Fruit fly (Drosophila melanogaster) whole organism, embryonic: ENCODE measurements around the gene CG7231.
A peak's percentile ranks its signal among the peaks of the same experiment; 100 is the strongest.

Experiments
- CG10654 ChIP-seq: fragments of 200-800 bp; sonication (Bioruptor generic); optimal IDR thresholded peaks from 2 replicates; lab custom pipeline; 2016; ENCODE audit warnings: missing biosample characterization, missing genetic modification characterization
- CG10959 ChIP-seq: fragments of 200-800 bp; sonication (Bioruptor generic); IDR thresholded peaks from 2 replicates; pipeline ENCODE4 v1.3.6; 2022; ENCODE audit warnings: missing biosample characterization, missing genetic modification characterization
- CG12391 ChIP-seq: fragments of 200-800 bp; sonication (Bioruptor generic); optimal IDR thresholded peaks from 3 replicates; lab custom pipeline; 2018; ENCODE audit warnings: missing biosample characterization, mild to moderate bottlenecking, missing genetic modification characterization, moderate library complexity
- CG12942 ChIP-seq: fragments of 200-800 bp; sonication (Bioruptor generic); optimal IDR thresholded peaks from 3 replicates; lab custom pipeline; 2016; ENCODE audit warnings: missing biosample characterization, missing genetic modification characterization
- CG13287 ChIP-seq: fragments of 200-800 bp; sonication (Bioruptor generic); IDR thresholded peaks from 2 replicates; pipeline ENCODE4 v1.3.6; 2022; ENCODE audit warnings: missing biosample characterization, missing genetic modification characterization; ENCODE audit not compliant: partially characterized antibody
- CG15073 ChIP-seq: fragments of 200-800 bp; sonication (Bioruptor generic); optimal IDR thresholded peaks from 2 replicates; lab custom pipeline; 2016; ENCODE audit warnings: missing biosample characterization, missing genetic modification characterization
- CG15269 ChIP-seq: fragments of 200-800 bp; sonication (Bioruptor generic); optimal IDR thresholded peaks from 2 replicates; lab custom pipeline; 2018; ENCODE audit warnings: missing biosample characterization, mild to moderate bottlenecking, missing genetic modification characterization, moderate library complexity
- CG16813 ChIP-seq: fragments of 200-800 bp; sonication (Bioruptor generic); IDR thresholded peaks from 3 replicates; pipeline ENCODE4 v1.3.6; 2022; ENCODE audit warnings: missing biosample characterization, missing genetic modification characterization; ENCODE audit not compliant: partially characterized antibody
- CG2712 ChIP-seq: fragments of 200-800 bp; optimal IDR thresholded peaks from 3 replicates; lab custom pipeline; 2019; ENCODE audit warnings: missing biosample characterization, mild to moderate bottlenecking, missing genetic modification characterization, moderate library complexity
- CG3065 ChIP-seq: fragments of 200-800 bp; sonication (Bioruptor generic); optimal IDR thresholded peaks from 2 replicates; lab custom pipeline; 2016; ENCODE audit warnings: missing biosample characterization, missing genetic modification characterization
- CG31388 ChIP-seq: fragments of 200-800 bp; sonication (Bioruptor generic); optimal IDR thresholded peaks from 2 replicates; lab custom pipeline; 2016; ENCODE audit warnings: missing biosample characterization, missing genetic modification characterization
- CG34224 ChIP-seq: fragments of 200-800 bp; sonication (Bioruptor generic); IDR thresholded peaks from 3 replicates; pipeline ENCODE4 v1.3.6; 2022; ENCODE audit warnings: missing biosample characterization, missing genetic modification characterization; ENCODE audit not compliant: partially characterized antibody
- CG7271 ChIP-seq: fragments of 200-800 bp; sonication (Bioruptor generic); optimal IDR thresholded peaks from 2 replicates; lab custom pipeline; 2018; ENCODE audit warnings: missing biosample characterization, mild to moderate bottlenecking, missing genetic modification characterization, moderate library complexity
- CG7372 ChIP-seq: fragments of 200-800 bp; sonication (Bioruptor generic); IDR thresholded peaks from 2 replicates; pipeline ENCODE4 v1.3.6; 2022; ENCODE audit warnings: missing biosample characterization, missing genetic modification characterization
- CG7987 ChIP-seq: fragments of 200-800 bp; sonication (Bioruptor generic); optimal IDR thresholded peaks from 2 replicates; lab custom pipeline; 2018; ENCODE audit warnings: missing biosample characterization, mild to moderate bottlenecking, missing genetic modification characterization, moderate library complexity
- CG9876 ChIP-seq: fragments of 200-800 bp; sonication (Bioruptor generic); optimal IDR thresholded peaks from 2 replicates; lab custom pipeline; 2016; ENCODE audit warnings: missing biosample characterization, missing genetic modification characterization
- D19A ChIP-seq: fragments of 200-800 bp; optimal IDR thresholded peaks from 3 replicates; lab custom pipeline; 2019; ENCODE audit warnings: missing biosample characterization, mild to moderate bottlenecking, missing genetic modification characterization, moderate library complexity
- Dbx ChIP-seq: fragments of 200-800 bp; sonication (Bioruptor generic); IDR thresholded peaks from 3 replicates; pipeline ENCODE4 v1.3.6; 2022; ENCODE audit warnings: missing biosample characterization, missing genetic modification characterization
- Fer2 ChIP-seq: fragments of 200-800 bp; sonication (Bioruptor generic); optimal IDR thresholded peaks from 2 replicates; lab custom pipeline; 2018; ENCODE audit warnings: missing biosample characterization, mild to moderate bottlenecking, missing genetic modification characterization, moderate library complexity
- Gug ChIP-seq: fragments of 200-800 bp; sonication (Bioruptor generic); IDR thresholded peaks from 4 replicates; pipeline ENCODE4 v1.3.6; 2022; ENCODE audit warnings: missing biosample characterization, missing genetic modification characterization
- HmgZ ChIP-seq: fragments of 200-800 bp; sonication (Bioruptor generic); optimal IDR thresholded peaks from 2 replicates; lab custom pipeline; 2018; ENCODE audit warnings: missing biosample characterization, mild to moderate bottlenecking, missing genetic modification characterization
- Hmr ChIP-seq: fragments of 200-800 bp; sonication (Bioruptor generic); optimal IDR thresholded peaks from 3 replicates; lab custom pipeline; 2017; ENCODE audit warnings: mild to moderate bottlenecking, missing biosample characterization, missing genetic modification reagents, missing genetic modification characterization
- Hsf ChIP-seq: fragments of 200-800 bp; sonication (Bioruptor generic); optimal IDR thresholded peaks from 3 replicates; lab custom pipeline; 2016; ENCODE audit warnings: missing biosample characterization, missing genetic modification characterization
- Optix ChIP-seq: fragments of 200-800 bp; sonication (Bioruptor generic); IDR thresholded peaks from 3 replicates; pipeline ENCODE4 v1.3.6; 2022; ENCODE audit warnings: missing biosample characterization, missing genetic modification characterization
- Trl ChIP-seq, 3 experiments: fragments of >200 bp in 2 of 3; fragments of 200-800 bp in 1 of 3; sonication (Bioruptor generic) in 1 of 3; optimal IDR thresholded peaks; 2 replicates in 1 of 3; 3 replicates in 2 of 3; lab custom pipeline; 2016 to 2017; ENCODE audit warnings: missing biosample characterization in 1 of 3, missing genetic modification characterization in 1 of 3
- az2 ChIP-seq: fragments of 200-800 bp; sonication (Bioruptor generic); optimal IDR thresholded peaks from 3 replicates; lab custom pipeline; 2016; ENCODE audit warnings: missing biosample characterization, missing genetic modification characterization
- bab2 ChIP-seq: fragments of 200-800 bp; sonication (Bioruptor generic); optimal IDR thresholded peaks from 2 replicates; lab custom pipeline; 2016; ENCODE audit warnings: missing biosample characterization, missing genetic modification characterization
- bbx ChIP-seq: fragments of 200-800 bp; sonication (Bioruptor generic); IDR thresholded peaks from 2 replicates; pipeline ENCODE4 v1.3.6; 2022; ENCODE audit warnings: missing biosample characterization, missing genetic modification characterization; ENCODE audit not compliant: partially characterized antibody
- cas ChIP-seq: fragments of 200-800 bp; sonication (Bioruptor generic); IDR thresholded peaks from 2 replicates; pipeline ENCODE4 v1.3.6; 2022; ENCODE audit warnings: missing biosample characterization, missing genetic modification characterization
- dysf ChIP-seq: fragments of 200-800 bp; sonication (Bioruptor generic); IDR thresholded peaks from 3 replicates; pipeline ENCODE4 v1.3.6; 2022; ENCODE audit warnings: missing biosample characterization, missing genetic modification characterization
- esg ChIP-seq: fragments of 200-800 bp; sonication (Bioruptor generic); conservative IDR thresholded peaks from 2 replicates; pipeline ENCODE4 v1.3.6; 2022; ENCODE audit warnings: missing biosample characterization, missing genetic modification characterization
- eve ChIP-seq, 2 experiments: fragments of >200 bp; optimal IDR thresholded peaks; 2 replicates each; lab custom pipeline; 2017; ENCODE audit warnings: missing biosample characterization in 2 of 2, missing genetic modification characterization in 2 of 2
- gem ChIP-seq: fragments of 200-800 bp; sonication (Bioruptor generic); optimal IDR thresholded peaks from 2 replicates; lab custom pipeline; 2019; ENCODE audit warnings: missing biosample characterization, mild to moderate bottlenecking, missing genetic modification characterization, moderate library complexity
- hb ChIP-seq: fragments of 200-800 bp; sonication (Bioruptor generic); IDR thresholded peaks from 3 replicates; pipeline ENCODE4 v1.3.6; 2022; ENCODE audit warnings: missing biosample characterization, missing genetic modification characterization; ENCODE audit not compliant: partially characterized antibody
- jigr1 ChIP-seq: fragments of 200-800 bp; sonication (Bioruptor generic); IDR thresholded peaks from 3 replicates; pipeline ENCODE4 v1.3.6; 2022; ENCODE audit warnings: missing biosample characterization, missing genetic modification characterization
- kni ChIP-seq: fragments of 200-800 bp; sonication (Bioruptor generic); optimal IDR thresholded peaks from 3 replicates; lab custom pipeline; 2017; ENCODE audit warnings: mild to moderate bottlenecking, missing biosample characterization, missing genetic modification reagents, missing genetic modification characterization
- lbe ChIP-seq: fragments of 200-800 bp; sonication (Bioruptor generic); optimal IDR thresholded peaks from 2 replicates; lab custom pipeline; 2016; ENCODE audit warnings: missing biosample characterization, mild to moderate bottlenecking, missing genetic modification characterization
- luna ChIP-seq: fragments of 200-800 bp; sonication (Bioruptor generic); optimal IDR thresholded peaks from 2 replicates; lab custom pipeline; 2016; ENCODE audit warnings: missing biosample characterization, missing genetic modification characterization
- mirr ChIP-seq: fragments of 200-800 bp; sonication (Bioruptor generic); optimal IDR thresholded peaks from 3 replicates; lab custom pipeline; 2018; ENCODE audit warnings: missing biosample characterization, mild to moderate bottlenecking, missing genetic modification characterization
- org-1 ChIP-seq: fragments of 200-800 bp; sonication (Bioruptor generic); optimal IDR thresholded peaks from 2 replicates; lab custom pipeline; 2017; ENCODE audit warnings: missing biosample characterization, missing genetic modification characterization
- peb ChIP-seq: fragments of 200-800 bp; sonication (Bioruptor generic); IDR thresholded peaks from 2 replicates; pipeline ENCODE4 v1.3.6; 2022; ENCODE audit warnings: missing biosample characterization, missing genetic modification characterization
- pum ChIP-seq: fragments of 200-800 bp; sonication (Bioruptor generic); optimal IDR thresholded peaks from 2 replicates; lab custom pipeline; 2016; ENCODE audit warnings: missing biosample characterization, missing genetic modification characterization
- seq ChIP-seq: fragments of 200-800 bp; sonication (Bioruptor generic); IDR thresholded peaks from 2 replicates; pipeline ENCODE4 v1.3.6; 2022; ENCODE audit warnings: missing biosample characterization, missing genetic modification characterization
- sisA ChIP-seq: fragments of 200-800 bp; sonication (Bioruptor generic); IDR thresholded peaks from 2 replicates; pipeline ENCODE4 v1.3.6; 2022; ENCODE audit warnings: missing biosample characterization, missing genetic modification characterization
- tna ChIP-seq: fragments of 200-800 bp; sonication (Bioruptor generic); IDR thresholded peaks from 2 replicates; pipeline ENCODE4 v1.3.6; 2022; ENCODE audit warnings: missing biosample characterization, missing genetic modification characterization; ENCODE audit not compliant: partially characterized antibody
- ttk ChIP-seq: fragments of 200-800 bp; sonication (Bioruptor generic); IDR thresholded peaks from 2 replicates; pipeline ENCODE4 v2.1.2; 2022; ENCODE audit warnings: missing biosample characterization, missing genetic modification characterization
- wdn ChIP-seq: fragments of 200-800 bp; sonication (Bioruptor generic); IDR thresholded peaks from 2 replicates; pipeline ENCODE4 v1.3.6; 2022; ENCODE audit warnings: missing biosample characterization, missing genetic modification characterization
- wor ChIP-seq: fragments of 200-800 bp; sonication (Bioruptor generic); IDR thresholded peaks from 2 replicates; pipeline ENCODE4 v1.3.6; 2022; ENCODE audit warnings: missing biosample characterization, missing genetic modification characterization
- zen ChIP-seq: fragments of 200-800 bp; sonication (Bioruptor generic); optimal IDR thresholded peaks from 3 replicates; lab custom pipeline; 2018; ENCODE audit warnings: missing biosample characterization, mild to moderate bottlenecking, missing genetic modification characterization, moderate library complexity

The CG7231 gene

dm6 chr2L:7960581-7961530 is 22.9 kb upstream of the CG7231 start (continued):
- TF ChIP-seq mirr (GFP tag; lab: Kevin White, UChicago) (peak; percentile 83), esg (GFP tag; lab: Robert Waterston, UW) (no peak), CG31388 (GFP tag; lab: Kevin White, UChicago) (no peak), CG7372 (no peak), wdn (GFP tag; lab: Robert Waterston, UW) (no peak; the same call in 1 of the 2 replicates), CG10959 (GFP tag; lab: Robert Waterston, UW) (no peak), gem (tag; lab: Kevin White, UChicago) (peak; percentile 49), CG13287 (GFP tag; lab: Robert Waterston, UW) (no peak), CG12942 (GFP tag; lab: Kevin White, UChicago) (no peak), CG2712 (tag; lab: Kevin White, UChicago) (peak; percentile 23), CG3065 (GFP tag; lab: Kevin White, UChicago) (no peak), HmgZ (tag; lab: Kevin White, UChicago) (peak; percentile 57), CG7271 (tag; lab: Kevin White, UChicago) (no peak), lbe (GFP tag; lab: Kevin White, UChicago) (peak; percentile 46), CG16813 (GFP tag; lab: Robert Waterston, UW) (no peak), CG9876 (no peak), Hmr (GFP tag; lab: Kevin White, UChicago) (peak; percentile 84), zen (tag; lab: Kevin White, UChicago) (no peak), bbx (GFP tag; lab: Robert Waterston, UW) (no peak), cas (GFP tag; lab: Robert Waterston, UW) (no peak), CG10654 (GFP tag; lab: Kevin White, UChicago) (peak; percentile 1), sisA (GFP tag; lab: Robert Waterston, UW) (no peak), pum (GFP tag; lab: Kevin White, UChicago) (no peak), hb (GFP tag; lab: Robert Waterston, UW) (no peak), D19A (tag; lab: Kevin White, UChicago) (no peak), CG7987 (GFP tag; lab: Kevin White, UChicago) (peak; percentile 90), peb (GFP tag; lab: Robert Waterston, UW) (no peak), Gug (no peak), Optix (GFP tag; lab: Robert Waterston, UW) (no peak), eve (GFP tag; optimal IDR thresholded peaks at IDR 0.05; lab: Kevin White, UChicago) (no peak), az2 (GFP tag; lab: Kevin White, UChicago) (no peak), Hsf (no peak), CG34224 (GFP tag; lab: Robert Waterston, UW) (no peak), CG15073 (GFP tag; lab: Kevin White, UChicago) (no peak), CG12391 (no peak), wor (GFP tag; lab: Robert Waterston, UW) (no peak), CG15269 (peak; percentile 48), kni (no peak), Dbx (GFP tag; lab: Robert Waterston, UW) (0 out of 3 replicates have a peak, but pooled peaks have one; percentile 12), Fer2 (tag; lab: Kevin White, UChicago) (peak; percentile 48), tna (GFP tag; lab: Robert Waterston, UW) (no peak), ttk (GFP tag; lab: Robert Waterston, UW) (no peak), Trl (optimal IDR thresholded peaks at IDR 0.05; lab: Kevin White, UChicago) (peak in 1 of 2 experiments; percentile 20), Trl (GFP tag; optimal IDR thresholded peaks at IDR 0.05; lab: Kevin White, UChicago) (no peak), dysf (GFP tag; lab: Robert Waterston, UW) (no peak; the same call in 2 of the 3 replicates), jigr1 (no peak), luna (no peak), bab2 (no peak), seq (GFP tag; lab: Robert Waterston, UW) (no peak), org-1 (no peak)
